Worm (Caenorhabditis elegans): ENCODE data around the gene srsx-16.

DNA sequence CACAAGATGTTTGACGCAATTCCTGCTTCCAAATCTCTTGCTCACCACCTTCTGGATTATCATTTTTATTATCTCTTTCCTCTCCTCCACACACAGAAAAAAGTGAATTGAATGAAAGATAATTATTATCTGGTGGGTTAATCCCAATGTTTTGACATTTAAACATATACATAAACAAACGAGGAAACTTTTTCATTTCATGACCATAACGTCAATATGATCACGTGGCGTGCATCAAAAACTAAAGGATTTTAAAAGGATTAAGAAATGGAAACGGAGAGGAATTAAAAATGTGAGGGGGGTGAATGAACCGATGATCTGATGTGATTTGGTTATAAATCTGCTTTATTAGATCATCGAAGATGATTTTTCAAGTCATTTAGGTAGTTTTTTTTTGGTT, 24.0 kb downstream of the srsx-16 start:
- no peak for TF ChIP-seq nhr-11 (tag; optimal IDR thresholded peaks at IDR 0.05)
- TF ChIP-seq ces-1 (GFP tag; optimal IDR thresholded peaks at IDR 0.05) = no peak
- no peak for TF ChIP-seq ZK546.5 (tag; optimal IDR thresholded peaks at IDR 0.05)
- TF ChIP-seq mdt-29 (GFP tag; IDR thresholded peaks at IDR 0.05) = no peak
- TF ChIP-seq egl-27 (tag; optimal IDR thresholded peaks at IDR 0.05) = no peak

Data from whole organism, L4 larva.